Worm (Caenorhabditis elegans) whole organism, late embryonic: ENCODE results near the gene unc-58.

Source experiments
- C08G9.2 ChIP-seq: sonication (generic microtip); optimal IDR thresholded peaks from 2 replicates; lab custom pipeline; 2016; ENCODE audit warnings: mild to moderate bottlenecking, missing genetic modification characterization, moderate library complexity, missing compliant biosample characterization
- F13H6.1 ChIP-seq: sonication (generic microtip); optimal IDR thresholded peaks from 2 replicates; lab custom pipeline; 2016; ENCODE audit warnings: missing genetic modification characterization, missing compliant biosample characterization
- K09A11.1 ChIP-seq: sonication (generic microtip); optimal IDR thresholded peaks from 2 replicates; lab custom pipeline; 2017; ENCODE audit warnings: antibody characterized with exemption, mild to moderate bottlenecking, missing genetic modification characterization, missing compliant biosample characterization; ENCODE audit not compliant: insufficient read depth
- Y22D7AL.16 ChIP-seq: sonication (generic microtip); optimal IDR thresholded peaks from 2 replicates; lab custom pipeline; 2016; ENCODE audit warnings: missing genetic modification characterization, missing compliant biosample characterization
- ahr-1 ChIP-seq: sonication (generic microtip); optimal IDR thresholded peaks from 2 replicates; lab custom pipeline; 2016; ENCODE audit warnings: missing genetic modification characterization, missing compliant biosample characterization
- ama-1 ChIP-seq: fragments of 150-350 bp; optimal IDR thresholded peaks from 2 replicates; lab custom pipeline; 2014
- ceh-14 ChIP-seq: sonication (generic microtip); optimal IDR thresholded peaks from 2 replicates; lab custom pipeline; 2016; ENCODE audit warnings: missing genotype, missing genetic modification characterization, missing compliant biosample characterization
- ceh-19 ChIP-seq: fragments of 200-800 bp; sonication (Bioruptor generic); optimal IDR thresholded peaks from 2 replicates; lab custom pipeline; 2018; ENCODE audit warnings: mild to moderate bottlenecking, missing genetic modification characterization, missing compliant biosample characterization
- ceh-2 ChIP-seq: sonication (generic microtip); optimal IDR thresholded peaks from 2 replicates; lab custom pipeline; 2016; ENCODE audit warnings: missing genotype, missing genetic modification characterization, missing compliant biosample characterization
- ceh-22 ChIP-seq: sonication (generic microtip); optimal IDR thresholded peaks from 2 replicates; lab custom pipeline; 2017; ENCODE audit warnings: missing biosample characterization, missing genetic modification characterization
- ceh-34 ChIP-seq: sonication (generic microtip); optimal IDR thresholded peaks from 2 replicates; lab custom pipeline; 2016; ENCODE audit warnings: mild to moderate bottlenecking, missing genetic modification characterization, missing compliant biosample characterization
- ceh-48 ChIP-seq: sonication (generic microtip); optimal IDR thresholded peaks from 2 replicates; lab custom pipeline; 2016; ENCODE audit warnings: missing genetic modification characterization, inconsistent platforms, missing compliant biosample characterization
- ceh-6 ChIP-seq: fragments of 200-800 bp; sonication (Bioruptor generic); optimal IDR thresholded peaks from 2 replicates; lab custom pipeline; 2018; ENCODE audit warnings: mild to moderate bottlenecking, missing genetic modification characterization, missing compliant biosample characterization
- ceh-9 ChIP-seq: sonication (generic microtip); optimal IDR thresholded peaks from 2 replicates; lab custom pipeline; 2016; ENCODE audit warnings: mild to moderate bottlenecking, missing genetic modification characterization, inconsistent platforms, missing compliant biosample characterization
- che-1 ChIP-seq: sonication (generic microtip); optimal IDR thresholded peaks from 2 replicates; lab custom pipeline; 2016; ENCODE audit warnings: mild to moderate bottlenecking, missing genetic modification characterization, missing compliant biosample characterization
- dve-1 ChIP-seq: sonication (generic microtip); optimal IDR thresholded peaks from 2 replicates; lab custom pipeline; 2017; ENCODE audit warnings: antibody characterized with exemption, mild to moderate bottlenecking, missing genetic modification characterization, missing compliant biosample characterization
- elt-2 ChIP-seq: sonication (generic microtip); optimal IDR thresholded peaks from 2 replicates; lab custom pipeline; 2016; ENCODE audit warnings: missing genetic modification reagents, missing genetic modification characterization, missing compliant biosample characterization
- elt-4 ChIP-seq: sonication (generic microtip); optimal IDR thresholded peaks from 2 replicates; lab custom pipeline; 2016; ENCODE audit warnings: missing genetic modification characterization, missing compliant biosample characterization
- ets-4 ChIP-seq: sonication (generic microtip); optimal IDR thresholded peaks from 2 replicates; lab custom pipeline; 2016; ENCODE audit warnings: missing genetic modification characterization, missing compliant biosample characterization
- eyg-1 ChIP-seq: sonication (generic microtip); optimal IDR thresholded peaks from 2 replicates; lab custom pipeline; 2016; ENCODE audit warnings: missing genotype, missing genetic modification characterization, missing compliant biosample characterization
- fkh-6 ChIP-seq: sonication (generic microtip); optimal IDR thresholded peaks from 2 replicates; lab custom pipeline; 2016; ENCODE audit warnings: missing genetic modification characterization, missing compliant biosample characterization
- hlh-30 ChIP-seq: sonication (generic microtip); optimal IDR thresholded peaks from 2 replicates; lab custom pipeline; 2017; ENCODE audit warnings: antibody characterized with exemption, missing genetic modification characterization, missing compliant biosample characterization; ENCODE audit not compliant: insufficient read depth
- hlh-8 ChIP-seq: sonication (generic microtip); optimal IDR thresholded peaks from 2 replicates; lab custom pipeline; 2016; ENCODE audit warnings: missing genotype, missing genetic modification characterization, missing compliant biosample characterization
- lin-11 ChIP-seq: fragments of 200-800 bp; sonication (Bioruptor generic); optimal IDR thresholded peaks from 2 replicates; lab custom pipeline; 2018; ENCODE audit warnings: mild to moderate bottlenecking, missing genetic modification characterization, missing compliant biosample characterization
- nhr-11 ChIP-seq: fragments of 150-350 bp; optimal IDR thresholded peaks from 2 replicates; lab custom pipeline; 2014; ENCODE audit warnings: missing biosample characterization, missing genetic modification characterization
- nhr-232 ChIP-seq: sonication (generic microtip); optimal IDR thresholded peaks from 2 replicates; lab custom pipeline; 2016; ENCODE audit warnings: missing genetic modification characterization, missing compliant biosample characterization
- npax-4 ChIP-seq: sonication (generic microtip); optimal IDR thresholded peaks from 2 replicates; lab custom pipeline; 2016; ENCODE audit warnings: missing genetic modification characterization, missing compliant biosample characterization
- odd-2 ChIP-seq: sonication (generic microtip); optimal IDR thresholded peaks from 2 replicates; lab custom pipeline; 2017; ENCODE audit warnings: antibody characterized with exemption, mild to moderate bottlenecking, missing genetic modification characterization, missing compliant biosample characterization
- pha-4 ChIP-seq: fragments of 150-350 bp; optimal IDR thresholded peaks from 2 replicates; lab custom pipeline; 2018; ENCODE audit warnings: missing biosample characterization, missing genetic modification reagents, missing genetic modification characterization
- pqm-1 ChIP-seq: sonication (generic microtip); optimal IDR thresholded peaks from 2 replicates; lab custom pipeline; 2016; ENCODE audit warnings: missing genetic modification characterization, missing compliant biosample characterization
- pros-1 ChIP-seq: fragments of 150-350 bp; optimal IDR thresholded peaks from 2 replicates; lab custom pipeline; 2014; ENCODE audit warnings: missing biosample characterization, missing genetic modification reagents, missing genetic modification characterization
- sox-2 ChIP-seq: fragments of 200-800 bp; sonication (Bioruptor generic); IDR thresholded peaks from 2 replicates; pipeline ENCODE4 v1.3.6; 2022; ENCODE audit warnings: missing genetic modification reagents, missing genetic modification characterization, missing compliant biosample characterization
- sox-4 ChIP-seq: sonication (generic microtip); optimal IDR thresholded peaks from 2 replicates; lab custom pipeline; 2017; ENCODE audit warnings: mild to moderate bottlenecking, missing genetic modification characterization, inconsistent platforms, missing compliant biosample characterization
- tbx-2 ChIP-seq: sonication (generic microtip); optimal IDR thresholded peaks from 2 replicates; lab custom pipeline; 2016; ENCODE audit warnings: missing genetic modification characterization, missing compliant biosample characterization
- tbx-7 ChIP-seq: sonication (generic microtip); optimal IDR thresholded peaks from 2 replicates; lab custom pipeline; 2016; ENCODE audit warnings: missing genotype, missing genetic modification characterization, missing compliant biosample characterization
- zip-5 ChIP-seq: sonication (generic microtip); optimal IDR thresholded peaks from 2 replicates; lab custom pipeline; 2016; ENCODE audit warnings: missing genetic modification characterization, missing compliant biosample characterization
- ztf-16 ChIP-seq: sonication (generic microtip); optimal IDR thresholded peaks from 2 replicates; lab custom pipeline; 2017; ENCODE audit warnings: missing genetic modification characterization, missing compliant biosample characterization

unc-58 gene

ce11 chrX:10077297-10077696 is 55.7 kb downstream of the unc-58 start, which contains the start of gene col-176:
Gene col-176 (plus strand): TSS chrX:10077597.
- TF ChIP-seq ceh-34 (tag; lab: Kevin White, UChicago) = no peak
- no peak for TF ChIP-seq npax-4 (tag; lab: Kevin White, UChicago)
- no peak for TF ChIP-seq ceh-14 (tag; lab: Kevin White, UChicago)
- TF ChIP-seq zip-5 (tag; lab: Kevin White, UChicago) = no peak
- no peak for TF ChIP-seq ztf-16 (tag; lab: Kevin White, UChicago)
- TF ChIP-seq, all 69 proteins: peak for 0

- TF ChIP-seq Y22D7AL.16 (tag; lab: Kevin White, UChicago) (no peak), tbx-7 (tag; lab: Kevin White, UChicago) (no peak), ceh-22 (tag; lab: Kevin White, UChicago) (no peak), lin-11 (tag; lab: Kevin White, UChicago) (no peak), nhr-232 (no peak), ceh-2 (tag; lab: Kevin White, UChicago) (no peak), ceh-6 (GFP tag; lab: Kevin White, UChicago) (no peak), hlh-8 (no peak), ceh-48 (tag; lab: Kevin White, UChicago) (no peak), ahr-1 (no peak), pha-4 (tag; lab: Kevin White, UChicago) (no peak), ceh-19 (GFP tag; lab: Kevin White, UChicago) (no peak), ztf-16 (tag; lab: Kevin White, UChicago) (no peak), C08G9.2 (no peak), dve-1 (no peak), K09A11.1 (tag; lab: Kevin White, UChicago) (no peak), eyg-1 (tag; lab: Kevin White, UChicago) (no peak), tbx-2 (tag; lab: Kevin White, UChicago) (no peak)
Observed at ce11 chrX:10076334-10076733, 56.6 kb downstream of the unc-58 start.

- TF ChIP-seq nhr-11 = no peak
- TF ChIP-seq elt-4 (tag; lab: Kevin White, UChicago) = no peak
- TF ChIP-seq pros-1 (tag; lab: Kevin White, UChicago) = no peak
- no peak for TF ChIP-seq pqm-1
- no peak for TF ChIP-seq odd-2 (tag; lab: Kevin White, UChicago)
- no peak for TF ChIP-seq sox-4 (tag; lab: Kevin White, UChicago)
- TF ChIP-seq zip-5 (tag; lab: Kevin White, UChicago) = no peak
- TF ChIP-seq hlh-30 = no peak
- TF ChIP-seq hlh-8 = no peak
- no peak for TF ChIP-seq ets-4
- TF ChIP-seq ceh-9 (tag; lab: Kevin White, UChicago) = no peak
- TF ChIP-seq tbx-7 (tag; lab: Kevin White, UChicago) = no peak
- no peak for TF ChIP-seq che-1 (tag; lab: Kevin White, UChicago)
- no peak for TF ChIP-seq ahr-1
- TF ChIP-seq sox-2 (GFP tag; lab: Robert Waterston, UW) = no peak
- no peak for TF ChIP-seq F13H6.1
- TF ChIP-seq ceh-34 (tag; lab: Kevin White, UChicago) = no peak
- TF ChIP-seq fkh-6 (tag; lab: Kevin White, UChicago) = no peak
Observed at ce11 chrX:10074988-10075387, 58.0 kb downstream of the unc-58 start, which contains the start of gene dao-4. Gene dao-4 (plus strand): TSS chrX:10075288.

ce11 chrX:10074233-10074632 is 58.7 kb downstream of the unc-58 start, which contains the start of gene ZC373.5:
Gene ZC373.5 (minus strand): TSS chrX:10074391.
- TF ChIP-seq ama-1 (lab: Kevin White, UChicago) (no peak), elt-2 (tag; lab: Kevin White, UChicago) (peak; percentile 36)
